Fruit fly (Drosophila melanogaster): Measurements from ENCODE around the gene FMRFaR.

Gene FMRFaR

DNA sequence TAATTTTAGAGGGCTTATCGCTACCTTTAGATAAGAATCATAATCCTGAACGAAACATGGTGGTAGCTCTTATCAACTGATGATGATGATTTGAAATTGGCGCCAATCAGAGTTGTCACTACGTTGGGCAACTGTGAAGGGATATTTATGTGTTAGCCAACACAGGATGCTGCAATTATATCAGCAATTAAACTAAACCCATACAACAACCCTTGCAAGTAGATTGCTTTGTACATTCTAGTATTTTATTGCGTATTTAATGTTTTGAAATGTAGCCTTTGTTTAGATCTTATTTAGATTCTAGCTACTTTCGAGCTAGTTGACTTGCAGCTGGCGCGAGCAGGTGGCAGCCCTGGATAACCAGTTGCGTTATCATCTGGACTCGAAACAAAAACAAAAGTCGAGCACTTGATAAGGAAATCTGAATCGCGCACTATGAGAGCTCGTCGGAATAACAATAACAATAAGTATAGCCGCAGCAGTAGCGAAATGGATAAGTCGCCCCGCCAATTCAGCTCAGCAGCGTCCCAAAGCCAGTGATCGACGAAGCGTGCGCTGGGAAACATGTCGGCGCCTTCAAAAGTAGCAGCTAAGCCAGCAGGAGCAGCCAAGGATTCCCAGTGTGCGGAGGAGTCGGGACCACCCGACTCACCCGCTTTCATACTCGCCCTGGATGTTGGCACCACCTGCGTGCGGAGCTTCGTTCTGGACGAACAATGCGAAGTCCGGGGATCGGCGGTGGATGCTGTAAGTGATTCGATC lies 50.8 kb downstream of the FMRFaR start, which contains the start of gene CG1271 (continued):
- TF ChIP-seq Nf-YA (GFP tag; IDR thresholded peaks at IDR 0.05) (no peak), BEAF-32 (GFP tag; optimal IDR thresholded peaks at IDR 0.05) (peak; percentile 65), danr (GFP tag; IDR thresholded peaks at IDR 0.05) (peak; percentile 41; the same call in 1 of the 2 replicates), CG11504 (tag; optimal IDR thresholded peaks at IDR 0.05) (no peak), vnd (GFP tag; IDR thresholded peaks at IDR 0.05; ENCODE audit: partially characterized antibody) (0 out of 3 replicates have a peak, but pooled peaks have one; percentile 30), CG9727 (GFP tag; optimal IDR thresholded peaks at IDR 0.05) (peak; percentile 34), run (tag; optimal IDR thresholded peaks at IDR 0.05) (no peak), CG15696 (tag; optimal IDR thresholded peaks at IDR 0.05) (peak; percentile 40), Dad (GFP tag; optimal IDR thresholded peaks at IDR 0.05) (peak; percentile 83), CG8290 (GFP tag; optimal IDR thresholded peaks at IDR 0.05) (peak; percentile 73), CG8290 (tag; optimal IDR thresholded peaks at IDR 0.05) (peak; percentile 70 to 80), CG7357 (GFP tag; IDR thresholded peaks at IDR 0.05) (0 out of 3 replicates have a peak, but pooled peaks have one; percentile 6), CG3838 (GFP tag; optimal IDR thresholded peaks at IDR 0.05) (no peak), Antp (GFP tag; optimal IDR thresholded peaks at IDR 0.05) (peak; percentile 65), CG18764 (GFP tag; optimal IDR thresholded peaks at IDR 0.05) (peak; percentile 51), knrl (GFP tag; IDR thresholded peaks at IDR 0.05; ENCODE audit: partially characterized antibody) (peak; percentile 26; the same call in 1 of the 3 replicates), CTCF (GFP tag; optimal IDR thresholded peaks at IDR 0.05) (peak; percentile 25), Dip2 (GFP tag; IDR thresholded peaks at IDR 0.05) (no peak), schlank (tag; optimal IDR thresholded peaks at IDR 0.05) (peak; percentile 21), ftz-f1 (GFP tag; optimal IDR thresholded peaks at IDR 0.05) (no peak), Atf3 (GFP tag; optimal IDR thresholded peaks at IDR 0.05) (peak; percentile 12), ac (GFP tag; optimal IDR thresholded peaks at IDR 0.05) (no peak), chif (GFP tag; optimal IDR thresholded peaks at IDR 0.05) (peak; percentile 37 to 45), CG30020 (tag; optimal IDR thresholded peaks at IDR 0.05) (peak; percentile 28), ssp (GFP tag; IDR thresholded peaks at IDR 0.05) (peak; percentile 66), eve (GFP tag; optimal IDR thresholded peaks at IDR 0.05) (no peak), pum (GFP tag; optimal IDR thresholded peaks at IDR 0.05) (peak; percentile 49), fd64A (GFP tag; optimal IDR thresholded peaks at IDR 0.05) (no peak), hb (GFP tag; IDR thresholded peaks at IDR 0.05; ENCODE audit: partially characterized antibody) (no peak), CG16813 (GFP tag; IDR thresholded peaks at IDR 0.05; ENCODE audit: partially characterized antibody) (peak; percentile 44; the same call in 2 of the 3 replicates), CG14050 (GFP tag; IDR thresholded peaks at IDR 0.05) (0 out of 3 replicates have a peak, but pooled peaks have one; percentile 11), gcm (GFP tag; optimal IDR thresholded peaks at IDR 0.05) (no peak), nerfin-1 (tag; optimal IDR thresholded peaks at IDR 0.05) (peak; percentile 60), E2f1 (GFP tag; IDR thresholded peaks at IDR 0.05) (peak; percentile 62), salm (tag; optimal IDR thresholded peaks at IDR 0.05) (no peak), ttk (GFP tag; IDR thresholded peaks at IDR 0.05) (peak; percentile 46; the same call in 1 of the 2 replicates), Hey (tag; optimal IDR thresholded peaks at IDR 0.05) (no peak), Hr51 (GFP tag; optimal IDR thresholded peaks at IDR 0.05) (peak in 1 of 2 experiments; percentile 60), Nf-YB (GFP tag; optimal IDR thresholded peaks at IDR 0.05) (peak; percentile 29), bowl (GFP tag; IDR thresholded peaks at IDR 0.05) (no peak), tio (GFP tag; optimal IDR thresholded peaks at IDR 0.05) (no peak), CG18011 (GFP tag; optimal IDR thresholded peaks at IDR 0.05) (peak; percentile 9), CG6854 (GFP tag; optimal IDR thresholded peaks at IDR 0.05) (peak; percentile 28), D19A (tag; optimal IDR thresholded peaks at IDR 0.05) (peak; percentile 28), CG2875 (GFP tag; optimal IDR thresholded peaks at IDR 0.05) (no peak), klu (GFP tag; IDR thresholded peaks at IDR 0.05) (no peak), CG6765 (GFP tag; optimal IDR thresholded peaks at IDR 0.05) (peak; percentile 17), vvl (GFP tag; IDR thresholded peaks at IDR 0.05) (peak; percentile 67), HmgD (GFP tag; optimal IDR thresholded peaks at IDR 0.05) (peak; percentile 17)
